Worm (Caenorhabditis elegans) whole organism, L2 larva: Measurements from ENCODE around the gene E02H4.4.

ENCODE experiments used
- R02D3.7 ChIP-seq: fragments of 150-350 bp; optimal IDR thresholded peaks from 2 replicates; lab custom pipeline; 2014; ENCODE audit warnings: missing biosample characterization, missing genetic modification characterization
- crh-2 ChIP-seq: sonication (generic microtip); optimal IDR thresholded peaks from 2 replicates; lab custom pipeline; 2017; ENCODE audit warnings: missing biosample characterization, missing genetic modification characterization
- fos-1 ChIP-seq: fragments of 150-350 bp; optimal IDR thresholded peaks from 2 replicates; lab custom pipeline; 2014; ENCODE audit warnings: missing biosample characterization, missing genetic modification characterization
- lsy-2 ChIP-seq, 2 experiments: fragments of 150-350 bp in 1 of 2; sonication (generic microtip) in 1 of 2; optimal IDR thresholded peaks; 2 replicates each; lab custom pipeline; 2014 to 2017; ENCODE audit warnings: missing biosample characterization in 2 of 2, missing genetic modification characterization in 2 of 2
- nhr-10 ChIP-seq: sonication (generic microtip); optimal IDR thresholded peaks from 2 replicates; lab custom pipeline; 2017; ENCODE audit warnings: missing biosample characterization, missing genetic modification characterization
- nhr-237 ChIP-seq: fragments of 150-350 bp; optimal IDR thresholded peaks from 2 replicates; lab custom pipeline; 2014; ENCODE audit warnings: missing biosample characterization, missing genetic modification characterization
- ztf-11 ChIP-seq: sonication (generic microtip); optimal IDR thresholded peaks from 2 replicates; lab custom pipeline; 2017; ENCODE audit warnings: missing biosample characterization, missing genetic modification characterization

DNA sequence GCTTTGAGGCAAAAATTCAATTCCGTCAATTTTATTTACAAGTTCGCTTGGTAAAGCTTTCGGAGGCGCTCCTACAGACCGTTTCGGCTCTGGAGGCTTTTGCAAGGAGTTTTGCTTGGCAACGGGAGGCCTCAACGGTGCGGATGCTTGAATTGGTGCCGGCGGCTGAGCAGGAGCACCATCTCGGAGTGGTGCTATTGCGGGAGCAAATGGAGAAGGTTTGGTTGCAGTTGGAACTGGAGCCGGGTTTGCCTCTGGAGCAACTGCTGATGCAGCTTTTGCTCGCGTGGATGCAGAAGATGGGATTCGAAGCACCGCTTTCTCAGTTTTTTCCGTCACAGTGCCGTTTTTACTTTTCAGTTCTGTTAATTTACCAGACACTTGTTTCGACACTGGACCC, 32.2 kb downstream of the E02H4.4 start:
- no peak for TF ChIP-seq ztf-11 (tag; lab: Kevin White, UChicago)
- TF ChIP-seq crh-2 (tag; lab: Kevin White, UChicago): no peak
- no peak for TF ChIP-seq lsy-2 (tag; optimal IDR thresholded peaks at IDR 0.05; lab: Kevin White, UChicago)
- TF ChIP-seq nhr-237: no peak
- no peak for TF ChIP-seq R02D3.7 (tag; lab: Kevin White, UChicago)
- no peak for TF ChIP-seq fos-1 (tag; lab: Kevin White, UChicago)
- TF ChIP-seq nhr-10 (tag; lab: Kevin White, UChicago): no peak
